Worm (Caenorhabditis elegans): ENCODE data around the gene cul-6.
A peak's percentile ranks its signal among the peaks of the same experiment; 100 is the strongest.

cul-6 gene

ce11 chrIV:12549014-12549413, 41.2 kb downstream of the cul-6 start:
- no peak for TF ChIP-seq vab-7 (GFP tag; IDR thresholded peaks at IDR 0.05)
- TF ChIP-seq lin-39 (tag; optimal IDR thresholded peaks at IDR 0.05), result no peak
- no peak for TF ChIP-seq Y5F2A.4 (GFP tag; optimal IDR thresholded peaks at IDR 0.05)
- TF ChIP-seq madf-9 (GFP tag; conservative IDR thresholded peaks at IDR 0.05), result no peak
- no peak for TF ChIP-seq ceh-62 (tag; optimal IDR thresholded peaks at IDR 0.05)
- TF ChIP-seq cey-2 (tag; optimal IDR thresholded peaks at IDR 0.05; ENCODE audit: borderline replicate concordance, insufficient read depth), result no peak
- TF ChIP-seq lir-3 (tag; optimal IDR thresholded peaks at IDR 0.05), result no peak
- no peak for TF ChIP-seq zip-11 (GFP tag; IDR thresholded peaks at IDR 0.05)
- TF ChIP-seq spr-3 (GFP tag; optimal IDR thresholded peaks at IDR 0.05), result no peak
- TF ChIP-seq mdl-1 (tag; optimal IDR thresholded peaks at IDR 0.05), result no peak
- no peak for TF ChIP-seq dmd-9 (GFP tag; IDR thresholded peaks at IDR 0.05)
- no peak for TF ChIP-seq egl-27 (tag; optimal IDR thresholded peaks at IDR 0.05)

ce11 chrIV:12547824-12548223, 42.4 kb downstream of the cul-6 start, which contains the start of gene ipmk-1:
TSS of gene ipmk-1 (plus strand) at chrIV:12548124.
- no peak for TF ChIP-seq mxl-2 (GFP tag; conservative IDR thresholded peaks at IDR 0.05)
- no peak for TF ChIP-seq Y48G9A.11 (GFP tag; IDR thresholded peaks at IDR 0.05)

- no peak for TF ChIP-seq tag-97 (GFP tag; IDR thresholded peaks at IDR 0.05)
Observed at ce11 chrIV:12545902-12546301, 44.3 kb downstream of the cul-6 start.

DNA sequence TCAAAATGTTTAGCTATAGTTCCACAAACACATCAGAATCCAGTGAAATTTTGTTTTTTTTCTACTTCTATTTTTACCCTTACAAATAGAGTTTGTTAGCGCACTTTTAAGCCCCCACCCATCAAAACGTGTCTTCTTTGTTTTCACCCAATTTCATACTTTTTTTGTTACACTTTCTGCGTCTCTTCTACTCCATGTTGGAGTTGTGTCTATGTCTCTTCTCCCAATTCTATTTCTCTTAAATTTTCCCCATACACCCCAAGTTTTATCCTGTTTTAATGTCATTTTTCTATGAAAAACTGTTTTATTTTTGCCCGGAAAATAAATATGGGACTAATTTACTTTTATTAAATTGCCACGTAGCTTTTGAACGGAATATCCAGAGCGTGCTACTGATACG, 44.9 kb downstream of the cul-6 start:
- no peak for TF ChIP-seq mxl-2 (GFP tag; conservative IDR thresholded peaks at IDR 0.05)
- TF ChIP-seq ces-1 (GFP tag; optimal IDR thresholded peaks at IDR 0.05), result no peak
- peak; percentile 27 for TF ChIP-seq mes-2 (tag; optimal IDR thresholded peaks at IDR 0.05; ENCODE audit: poor library complexity, severe bottlenecking)
- no peak for TF ChIP-seq unc-39 (tag; optimal IDR thresholded peaks at IDR 0.05)
- no peak for TF ChIP-seq dmd-8 (GFP tag; IDR thresholded peaks at IDR 0.05)
- TF ChIP-seq lim-7 (GFP tag; IDR thresholded peaks at IDR 0.05), result no peak
- TF ChIP-seq zfp-3 (GFP tag; conservative IDR thresholded peaks at IDR 0.05), result no peak

ce11 chrIV:12544624-12545023, 45.6 kb downstream of the cul-6 start:
- TF ChIP-seq unc-62 (GFP tag; optimal IDR thresholded peaks at IDR 0.05 in 1 of 2) (peak in 1 of 2 experiments; percentile 64), unc-62 (tag; optimal IDR thresholded peaks at IDR 0.05) (no peak), dve-1 (tag; optimal IDR thresholded peaks at IDR 0.05; ENCODE audit: insufficient read depth) (no peak), ceh-20 (GFP tag; IDR thresholded peaks at IDR 0.05) (no peak), ama-1 (optimal IDR thresholded peaks at IDR 0.05) (no peak)

DNA sequence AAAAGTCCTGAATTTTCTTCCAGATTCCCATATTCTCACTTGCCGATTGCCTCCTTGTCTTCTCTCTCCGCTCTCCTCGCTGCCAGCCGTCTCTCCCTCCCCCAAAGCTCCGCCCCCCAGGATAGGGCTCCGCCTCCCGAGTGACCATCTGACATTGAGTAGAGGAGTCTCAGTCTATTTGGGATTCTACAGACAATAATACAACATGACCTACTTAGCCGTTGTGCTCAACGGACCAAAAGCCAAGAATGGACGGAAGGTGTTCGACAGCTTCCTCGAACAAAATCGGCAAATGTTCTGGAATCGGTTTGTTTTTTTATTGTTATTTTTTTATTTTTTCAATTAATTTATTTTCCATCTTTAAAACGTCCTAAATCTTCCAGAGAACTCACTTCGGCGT, 48.2 kb downstream of the cul-6 start, which contains the start of gene ham-1:
TSS of gene ham-1 (plus strand) at position 173 of the 400 bp plus-strand sequence.
- TF ChIP-seq unc-62 (GFP tag; optimal IDR thresholded peaks at IDR 0.05 in 1 of 2) (peak in 1 of 2 experiments; percentile 90), unc-62 (tag; optimal IDR thresholded peaks at IDR 0.05) (no peak), dmd-6 (GFP tag; IDR thresholded peaks at IDR 0.05) (no peak)

ce11 chrIV:12540242-12540641, 50.0 kb downstream of the cul-6 start:
- no peak for TF ChIP-seq tra-1 (GFP tag; IDR thresholded peaks at IDR 0.05)

ce11 chrIV:12537694-12538093, 52.6 kb downstream of the cul-6 start:
- TF ChIP-seq unc-62 (GFP tag; optimal IDR thresholded peaks at IDR 0.05 in 1 of 2) (peak in 1 of 2 experiments; percentile 57), unc-62 (tag; optimal IDR thresholded peaks at IDR 0.05) (no peak), arid-1 (GFP tag; conservative IDR thresholded peaks at IDR 0.05) (no peak), ceh-28 (tag; optimal IDR thresholded peaks at IDR 0.05) (no peak), dpl-1 (GFP tag; optimal IDR thresholded peaks at IDR 0.05) (no peak), ctbp-1 (GFP tag; IDR thresholded peaks at IDR 0.05) (no peak), aha-1 (tag) (peak; percentile 67), ceh-32 (tag; optimal IDR thresholded peaks at IDR 0.05; ENCODE audit: poor library complexity) (no peak), cey-2 (tag; optimal IDR thresholded peaks at IDR 0.05; ENCODE audit: borderline replicate concordance, insufficient read depth) (no peak), F26F4.8 (GFP tag; conservative IDR thresholded peaks at IDR 0.05) (no peak), ZK546.5 (tag; optimal IDR thresholded peaks at IDR 0.05) (no peak)

Data from whole organism, L4 larva.